Worm (Caenorhabditis elegans) whole organism, L2 larva: ENCODE results near the gene C28F5.1.

ENCODE experiments used
- elt-3 ChIP-seq: sonication (generic microtip); optimal IDR thresholded peaks from 2 replicates; lab custom pipeline; 2017; ENCODE audit warnings: missing biosample characterization, missing genetic modification characterization
- lsy-2 ChIP-seq, 2 experiments: fragments of 150-350 bp in 1 of 2; sonication (generic microtip) in 1 of 2; optimal IDR thresholded peaks; 2 replicates each; lab custom pipeline; 2014 to 2017; ENCODE audit warnings: missing biosample characterization in 2 of 2, missing genetic modification characterization in 2 of 2
- sem-4 ChIP-seq: fragments of 150-350 bp; optimal IDR thresholded peaks from 2 replicates; lab custom pipeline; 2014; ENCODE audit warnings: missing biosample characterization, missing genetic modification reagents, missing genetic modification characterization

- TF ChIP-seq sem-4 (tag; lab: Kevin White, UChicago) (no peak), elt-3 (no peak), lsy-2 (tag; optimal IDR thresholded peaks at IDR 0.05; lab: Kevin White, UChicago) (no peak)
Observed at ce11 chrII:7528210-7528609, 23.1 kb downstream of the C28F5.1 start.
